Worm (Caenorhabditis elegans) whole organism, mixed stage, embryonic: ENCODE data around the gene prp-18.

Experiments used
- M03D4.4 ChIP-seq: sonication (generic microtip); optimal IDR thresholded peaks from 2 replicates; lab custom pipeline; 2017; ENCODE audit warnings: mild to moderate bottlenecking, missing genetic modification characterization, missing compliant biosample characterization
- bed-3 ChIP-seq: fragments of 200-800 bp; sonication (Bioruptor generic); optimal IDR thresholded peaks from 3 replicates; lab custom pipeline; 2018; ENCODE audit warnings: mild to moderate bottlenecking, missing genetic modification characterization, moderate library complexity, missing compliant biosample characterization
- blmp-1 ChIP-seq: fragments of 150-350 bp; optimal IDR thresholded peaks from 2 replicates; lab custom pipeline; 2014; ENCODE audit warnings: missing biosample characterization, missing genetic modification characterization
- ceh-39 ChIP-seq: fragments of 150-350 bp; optimal IDR thresholded peaks from 2 replicates; lab custom pipeline; 2014; ENCODE audit warnings: missing biosample characterization, missing genetic modification characterization
- ceh-83 ChIP-seq: fragments of 200-800 bp; sonication (Bioruptor generic); optimal IDR thresholded peaks from 2 replicates; lab custom pipeline; 2018; ENCODE audit warnings: mild to moderate bottlenecking, missing genetic modification characterization, missing compliant biosample characterization
- ces-1 ChIP-seq: fragments of 150-350 bp; optimal IDR thresholded peaks from 2 replicates; lab custom pipeline; 2014; ENCODE audit warnings: missing biosample characterization, missing genetic modification reagents, missing genetic modification characterization
- cnd-1 ChIP-seq: fragments of 200-800 bp; sonication (Bioruptor generic); optimal IDR thresholded peaks from 2 replicates; lab custom pipeline; 2018; ENCODE audit warnings: mild to moderate bottlenecking, missing genetic modification characterization, missing compliant biosample characterization
- drap-1 ChIP-seq: fragments of 200-800 bp; sonication (Bioruptor generic); optimal IDR thresholded peaks from 3 replicates; lab custom pipeline; 2018; ENCODE audit warnings: mild to moderate bottlenecking, missing genetic modification characterization, missing compliant biosample characterization
- elt-1 ChIP-seq: sonication (generic microtip); optimal IDR thresholded peaks from 2 replicates; lab custom pipeline; 2017; ENCODE audit warnings: missing genetic modification characterization, mild to moderate bottlenecking, missing compliant biosample characterization, antibody characterized with exemption, moderate library complexity, borderline replicate concordance; ENCODE audit not compliant: insufficient read depth
- ham-2 ChIP-seq: fragments of 200-800 bp; sonication (Bioruptor generic); optimal IDR thresholded peaks from 2 replicates; lab custom pipeline; 2018; ENCODE audit warnings: mild to moderate bottlenecking, missing genetic modification characterization, missing compliant biosample characterization
- lin-13 ChIP-seq: fragments of 150-350 bp; optimal IDR thresholded peaks from 2 replicates; lab custom pipeline; 2014; ENCODE audit warnings: missing biosample characterization, missing genetic modification characterization
- lsy-2 ChIP-seq: fragments of 150-350 bp; optimal IDR thresholded peaks from 2 replicates; lab custom pipeline; 2014; ENCODE audit warnings: missing biosample characterization, missing genetic modification characterization
- mab-5 ChIP-seq: fragments of 150-350 bp; optimal IDR thresholded peaks from 2 replicates; lab custom pipeline; 2014; ENCODE audit warnings: missing biosample characterization, missing genetic modification characterization
- mep-1 ChIP-seq: fragments of 150-350 bp; optimal IDR thresholded peaks from 2 replicates; lab custom pipeline; 2017; ENCODE audit warnings: missing biosample characterization, missing genetic modification reagents, missing genetic modification characterization, inconsistent platforms
- mls-2 ChIP-seq: sonication (generic microtip); optimal IDR thresholded peaks from 2 replicates; lab custom pipeline; 2016; ENCODE audit warnings: mild to moderate bottlenecking, missing genetic modification characterization, moderate library complexity, missing compliant biosample characterization
- nhr-2 ChIP-seq: fragments of 150-350 bp; optimal IDR thresholded peaks from 2 replicates; lab custom pipeline; 2014; ENCODE audit warnings: missing biosample characterization, missing genetic modification characterization
- nhr-237 ChIP-seq: fragments of 150-350 bp; optimal IDR thresholded peaks from 2 replicates; lab custom pipeline; 2014; ENCODE audit warnings: missing biosample characterization, missing genetic modification characterization
- nhr-28 ChIP-seq: fragments of 150-350 bp; optimal IDR thresholded peaks from 2 replicates; lab custom pipeline; 2014; ENCODE audit warnings: missing biosample characterization, missing genetic modification characterization
- nhr-76 ChIP-seq: sonication (generic microtip); optimal IDR thresholded peaks from 2 replicates; lab custom pipeline; 2017; ENCODE audit warnings: missing biosample characterization, missing genetic modification characterization
- pha-4 ChIP-seq: fragments of 150-350 bp; optimal IDR thresholded peaks from 2 replicates; lab custom pipeline; 2018; ENCODE audit warnings: missing biosample characterization, missing genetic modification reagents, missing genetic modification characterization
- sem-2 ChIP-seq: fragments of 200-800 bp; sonication (Bioruptor generic); optimal IDR thresholded peaks from 2 replicates; lab custom pipeline; 2018; ENCODE audit warnings: mild to moderate bottlenecking, missing genetic modification characterization, missing compliant biosample characterization
- tbx-8 ChIP-seq: fragments of 200-800 bp; sonication (Bioruptor generic); optimal IDR thresholded peaks from 2 replicates; lab custom pipeline; 2018; ENCODE audit warnings: mild to moderate bottlenecking, missing genetic modification characterization, moderate library complexity, missing compliant biosample characterization
- unc-120 ChIP-seq: sonication (generic microtip); optimal IDR thresholded peaks from 2 replicates; lab custom pipeline; 2017; ENCODE audit warnings: missing genetic modification characterization, missing compliant biosample characterization; ENCODE audit not compliant: poor library complexity, severe bottlenecking
- unc-39 ChIP-seq: fragments of 150-350 bp; optimal IDR thresholded peaks from 2 replicates; lab custom pipeline; 2014; ENCODE audit warnings: missing biosample characterization, missing genetic modification characterization
- unc-62 ChIP-seq: fragments of 150-350 bp; optimal IDR thresholded peaks from 2 replicates; lab custom pipeline; 2014; ENCODE audit warnings: missing biosample characterization, missing genetic modification reagents, missing genetic modification characterization
- zip-8 ChIP-seq: fragments of 150-350 bp; optimal IDR thresholded peaks from 2 replicates; lab custom pipeline; 2014; ENCODE audit warnings: missing biosample characterization, missing genetic modification characterization
- ztf-11 ChIP-seq: fragments of 150-350 bp; optimal IDR thresholded peaks from 2 replicates; lab custom pipeline; 2014; ENCODE audit warnings: missing biosample characterization, missing genetic modification characterization

Gene prp-18

DNA sequence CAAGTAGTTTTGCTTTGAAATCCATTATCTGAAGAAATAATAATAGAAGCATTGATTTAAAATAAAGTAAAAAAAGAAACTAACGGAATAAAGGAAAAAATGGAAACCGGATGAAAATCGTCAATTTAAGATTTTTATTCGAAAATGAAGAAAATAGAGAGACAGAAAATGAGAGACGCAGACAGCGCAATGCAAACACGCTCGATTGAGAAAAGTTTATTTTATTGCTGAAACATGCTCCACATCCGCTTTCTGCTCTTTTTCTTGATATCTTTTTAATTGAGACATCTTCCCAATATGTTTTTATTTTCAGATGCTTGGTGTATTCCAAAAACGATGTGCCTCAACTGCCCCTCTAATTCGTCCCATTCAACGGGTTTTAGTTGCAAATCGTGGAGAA, at the start of gene prp-18, which contains the start of gene mccc-1:
TSS of gene prp-18 (minus strand) at position 127 of the 400 bp plus-strand sequence.
TSS of gene mccc-1 (plus strand) at position 314 of the 400 bp plus-strand sequence.
- TF ChIP-seq pha-4 (tag; lab: Kevin White, UChicago) (peak; percentile 36), lsy-2 (tag; lab: Kevin White, UChicago) (no peak), nhr-237 (tag; lab: Kevin White, UChicago) (no peak), ces-1 (GFP tag; lab: Kevin White, UChicago) (peak; percentile 87), ceh-83 (GFP tag; lab: Kevin White, UChicago) (no peak), mep-1 (tag; lab: Kevin White, UChicago) (peak; percentile 46), ceh-39 (tag; lab: Kevin White, UChicago) (no peak), mls-2 (tag; lab: Kevin White, UChicago) (no peak)
- TF ChIP-seq, all 35 proteins: peak for 3

DNA sequence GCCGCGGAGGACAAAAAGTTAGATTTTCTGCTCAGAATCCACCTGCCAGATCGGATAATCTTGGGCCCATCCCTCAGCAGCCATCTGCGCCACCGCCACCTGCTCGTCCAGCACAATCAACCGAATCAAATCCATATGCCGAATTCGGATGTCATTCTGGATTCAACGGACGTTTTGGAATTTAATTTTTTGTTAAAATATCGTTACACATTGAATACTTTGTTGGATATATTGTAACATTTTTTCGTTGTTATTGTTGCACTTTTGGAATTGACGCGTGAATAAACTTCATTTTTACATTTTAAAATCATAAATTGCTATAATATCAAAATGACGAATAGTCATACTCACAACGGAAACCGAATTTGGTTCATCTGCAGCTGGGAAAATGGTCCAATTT, 49.4 kb upstream of the prp-18 start, which contains the start of gene spe-29:
TSS of gene spe-29 (plus strand) at position 301 of the 400 bp plus-strand sequence.
- TF ChIP-seq ceh-83 (GFP tag; lab: Kevin White, UChicago), result no peak
- TF ChIP-seq blmp-1 (tag; lab: Kevin White, UChicago), result no peak
- TF ChIP-seq tbx-8, result no peak
- TF ChIP-seq ztf-11 (tag; lab: Kevin White, UChicago), result no peak

DNA sequence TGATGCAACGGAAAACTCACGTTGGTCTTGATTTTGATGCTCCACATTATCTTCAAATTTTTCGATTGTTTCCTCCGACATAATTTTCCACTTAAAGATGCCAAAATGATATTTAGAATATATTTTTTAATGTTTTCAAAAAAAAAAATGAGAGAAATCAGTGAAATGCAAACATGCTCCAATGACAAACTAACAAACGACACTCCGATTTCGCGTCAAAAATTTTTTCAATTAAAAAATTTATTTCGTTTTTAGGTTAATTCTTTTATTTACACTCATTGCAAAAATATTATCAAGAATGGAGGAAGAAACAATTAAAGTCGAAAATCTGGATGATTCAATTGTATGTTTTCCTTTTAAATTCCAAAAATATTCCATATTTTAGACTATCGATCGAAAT, 47.9 kb upstream of the prp-18 start, which contains the start of the genes trmt-10A and F25H8.2:
TSS of gene trmt-10A (minus strand) at position 159 of the 400 bp plus-strand sequence.
TSS of gene F25H8.2 (plus strand) at position 181 of the 400 bp plus-strand sequence.
- TF ChIP-seq lsy-2 (tag; lab: Kevin White, UChicago) (peak; percentile 58), nhr-237 (tag; lab: Kevin White, UChicago) (peak; percentile 59), tbx-8 (no peak)

DNA sequence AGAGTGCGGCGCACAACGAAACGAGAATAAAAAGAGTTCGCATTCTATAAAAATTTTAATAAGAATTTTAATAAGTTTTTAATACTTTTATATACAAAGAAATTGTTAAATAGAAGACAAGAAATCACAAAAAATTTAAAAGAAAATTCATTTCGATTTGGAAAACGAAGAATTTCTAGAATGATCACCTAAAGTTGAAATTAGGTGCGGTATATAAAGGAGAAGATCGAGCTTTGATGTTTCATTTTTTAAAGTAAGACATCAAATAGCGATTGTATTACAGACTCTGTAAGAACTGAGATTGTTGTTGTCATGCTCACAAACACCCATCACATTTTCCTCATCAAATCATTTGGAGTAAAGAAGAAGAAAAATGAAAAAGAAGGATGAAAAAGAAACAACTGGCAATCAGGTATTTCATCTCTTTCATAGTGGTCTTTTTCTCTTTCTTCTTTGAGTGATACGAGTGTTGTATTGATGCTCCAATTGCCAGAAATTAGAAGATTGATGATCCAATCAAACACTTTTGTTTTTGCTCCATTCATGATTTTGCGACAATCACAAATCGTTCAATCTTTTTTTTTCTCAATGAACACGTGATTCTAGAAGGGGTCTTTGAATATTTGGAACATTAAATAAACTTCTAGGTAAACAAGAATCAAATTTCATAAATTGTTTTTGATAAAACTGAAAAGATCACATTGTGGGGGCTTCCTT, 44.2 kb upstream of the prp-18 start, which contains the start of gene dur-1:
TSS of gene dur-1 (minus strand) at position 51 of the 717 bp plus-strand sequence.
- TF ChIP-seq unc-62 (GFP tag; lab: Kevin White, UChicago) (peak; percentile 75), unc-120 (tag; lab: Kevin White, UChicago) (peak; percentile 9), drap-1 (no peak), elt-1 (tag; lab: Kevin White, UChicago) (no peak), ceh-83 (GFP tag; lab: Kevin White, UChicago) (no peak)

DNA sequence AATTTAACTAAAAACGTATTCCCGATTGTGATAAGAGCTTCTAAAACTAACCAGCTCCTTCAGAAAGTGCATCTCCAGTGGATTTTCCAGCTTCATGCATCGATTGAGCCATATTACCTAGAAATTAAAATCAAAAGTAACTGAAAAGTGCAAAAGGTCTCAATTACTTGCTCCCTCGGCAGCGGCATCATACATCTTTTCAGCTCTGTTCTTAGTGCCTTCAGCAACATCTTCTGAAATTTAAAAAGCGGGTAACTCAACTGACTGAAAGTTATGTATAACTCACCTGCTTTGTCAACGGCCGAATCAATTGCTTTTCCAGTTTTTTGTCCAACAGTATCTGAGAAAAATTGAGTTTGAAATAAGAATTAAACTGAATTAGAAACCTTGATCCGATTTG, 40.2 kb upstream of the prp-18 start:
- no peak for TF ChIP-seq mep-1 (tag; lab: Kevin White, UChicago)
- TF ChIP-seq unc-39 (tag; lab: Kevin White, UChicago), result no peak

DNA sequence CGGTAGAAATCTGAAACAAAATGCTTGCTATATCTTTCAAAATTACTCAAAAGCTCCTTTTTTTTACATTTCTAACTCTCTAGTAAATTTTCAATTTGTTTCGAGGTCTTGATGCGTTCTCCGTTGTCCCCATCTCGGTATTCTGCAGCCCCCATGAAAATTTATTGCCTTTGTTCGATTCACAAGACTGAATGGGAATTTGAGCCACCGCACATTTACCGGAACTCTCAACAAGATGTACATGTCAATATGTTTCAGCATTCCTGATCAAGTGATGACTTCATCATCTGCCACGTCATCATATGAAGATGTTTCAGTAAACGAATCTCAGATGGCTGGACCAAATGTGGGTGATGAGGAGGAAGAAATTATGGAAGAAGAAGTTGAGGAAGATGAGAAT, 36.2 kb upstream of the prp-18 start:
- TF ChIP-seq lin-13 (tag; lab: Kevin White, UChicago), result no peak
- TF ChIP-seq ceh-83 (GFP tag; lab: Kevin White, UChicago), result no peak
- no peak for TF ChIP-seq nhr-2 (tag; lab: Kevin White, UChicago)
- no peak for TF ChIP-seq unc-39 (tag; lab: Kevin White, UChicago)
- TF ChIP-seq nhr-76 (tag; lab: Kevin White, UChicago), result no peak

DNA sequence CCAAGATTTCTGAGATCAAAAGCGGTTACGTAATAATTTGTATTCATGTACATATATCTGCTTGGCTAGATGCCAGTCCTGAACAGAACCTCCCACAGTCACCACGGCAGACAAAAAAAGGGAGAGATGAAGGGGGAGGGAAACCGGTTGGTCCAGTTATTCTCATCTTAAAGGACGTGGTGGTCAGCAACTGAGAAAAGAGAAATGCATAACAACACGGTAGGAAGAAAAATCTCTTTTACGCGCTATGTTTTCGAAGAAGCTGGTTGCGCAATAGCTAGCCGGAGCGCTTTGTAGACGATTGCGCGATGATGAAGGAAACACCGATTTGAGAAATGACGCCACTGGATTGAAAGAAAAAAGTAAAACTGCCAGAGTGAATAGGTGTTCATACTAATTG, 33.8 kb upstream of the prp-18 start:
- TF ChIP-seq unc-62 (GFP tag; lab: Kevin White, UChicago) (no peak), mab-5 (tag; lab: Kevin White, UChicago) (no peak), tbx-8 (no peak), zip-8 (tag; lab: Kevin White, UChicago) (peak; percentile 78)

DNA sequence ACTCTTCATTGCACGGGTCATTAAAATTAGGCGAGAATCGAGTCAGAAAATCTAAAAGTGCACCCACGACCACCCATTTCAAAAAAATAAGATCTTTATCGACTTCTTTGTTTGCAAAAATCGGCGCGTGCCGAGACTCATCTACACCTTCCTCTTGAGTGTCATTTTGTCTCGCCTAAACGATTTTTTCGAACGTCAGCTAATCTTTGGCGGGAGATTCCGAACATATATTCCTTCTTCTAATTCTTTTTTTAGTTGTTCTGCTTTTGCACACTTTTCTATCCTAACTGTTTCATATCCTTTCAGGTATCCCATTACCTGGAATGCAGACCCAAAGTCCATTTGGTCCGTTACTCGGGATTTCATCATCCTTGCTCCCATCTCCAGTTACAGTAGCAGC, 32.0 kb upstream of the prp-18 start, which contains the start of gene bed-3:
TSS of gene bed-3 (plus strand) at position 301 of the 400 bp plus-strand sequence.
- no peak for TF ChIP-seq M03D4.4
- TF ChIP-seq ham-2 (GFP tag; lab: Kevin White, UChicago), result no peak
- TF ChIP-seq cnd-1 (tag; lab: Kevin White, UChicago), result no peak
- TF ChIP-seq nhr-28 (tag; lab: Kevin White, UChicago), result no peak
- no peak for TF ChIP-seq mab-5 (tag; lab: Kevin White, UChicago)
- TF ChIP-seq nhr-237 (tag; lab: Kevin White, UChicago), result no peak
- no peak for TF ChIP-seq blmp-1 (tag; lab: Kevin White, UChicago)
- no peak for TF ChIP-seq nhr-76 (tag; lab: Kevin White, UChicago)
- no peak for TF ChIP-seq unc-120 (tag; lab: Kevin White, UChicago)
- TF ChIP-seq unc-62 (GFP tag; lab: Kevin White, UChicago), result no peak
- TF ChIP-seq tbx-8, result no peak
- TF ChIP-seq lin-13 (tag; lab: Kevin White, UChicago), result no peak
- TF ChIP-seq sem-2 (GFP tag; lab: Kevin White, UChicago), result no peak
- no peak for TF ChIP-seq elt-1 (tag; lab: Kevin White, UChicago)
- no peak for TF ChIP-seq ceh-83 (GFP tag; lab: Kevin White, UChicago)
- no peak for TF ChIP-seq bed-3 (GFP tag; lab: Kevin White, UChicago)
- no peak for TF ChIP-seq lsy-2 (tag; lab: Kevin White, UChicago)
- no peak for TF ChIP-seq ztf-11 (tag; lab: Kevin White, UChicago)
- TF ChIP-seq unc-39 (tag; lab: Kevin White, UChicago), result no peak
- no peak for TF ChIP-seq mls-2 (tag; lab: Kevin White, UChicago)
